Fruit fly (Drosophila melanogaster): ENCODE data around the gene CG32576.
A peak's percentile ranks its signal among the peaks of the same experiment; 100 is the strongest.

CG32576 gene

dm6 chrX:16286083-16286666, 2.2 kb downstream of the CG32576 start, which contains the start of gene UQCR-14 (continued):
- TF ChIP-seq CG17186 (GFP tag; optimal IDR thresholded peaks at IDR 0.05) (peak; percentile 62), Aef1 (GFP tag; IDR thresholded peaks at IDR 0.05) (no peak), Gug (GFP tag; IDR thresholded peaks at IDR 0.05) (peak; percentile 13; the same call in 1 of the 4 replicates), pb (GFP tag; optimal IDR thresholded peaks at IDR 0.05) (no peak), CG31224 (GFP tag; IDR thresholded peaks at IDR 0.05) (0 out of 2 replicates have a peak, but pooled peaks have one; percentile 16), abd-A (tag; optimal IDR thresholded peaks at IDR 0.05) (no peak), Hr51 (GFP tag; optimal IDR thresholded peaks at IDR 0.05) (no peak), H15 (GFP tag; IDR thresholded peaks at IDR 0.05) (no peak), CG3281 (GFP tag; optimal IDR thresholded peaks at IDR 0.05) (peak; percentile 46), dan (GFP tag; IDR thresholded peaks at IDR 0.05) (no peak), Max (GFP tag; optimal IDR thresholded peaks at IDR 0.05) (peak; percentile 7), CG4730 (GFP tag; IDR thresholded peaks at IDR 0.05) (no peak), CG17802 (tag; optimal IDR thresholded peaks at IDR 0.05) (peak; percentile 22), otp (GFP tag; IDR thresholded peaks at IDR 0.05) (no peak), Antp (GFP tag; optimal IDR thresholded peaks at IDR 0.05) (no peak), CG8388 (GFP tag; optimal IDR thresholded peaks at IDR 0.05) (no peak), dati (GFP tag; IDR thresholded peaks at IDR 0.05) (no peak), CG16779 (GFP tag; IDR thresholded peaks at IDR 0.05) (no peak), p53 (GFP tag; optimal IDR thresholded peaks at IDR 0.05) (no peak), CG10654 (GFP tag; optimal IDR thresholded peaks at IDR 0.05) (no peak), Six4 (GFP tag; optimal IDR thresholded peaks at IDR 0.05) (no peak), NFAT (GFP tag; IDR thresholded peaks at IDR 0.05) (peak; percentile 36; the same call in 1 of the 2 replicates), Ets65A (GFP tag) (peak; percentile 67), CG7745 (tag; optimal IDR thresholded peaks at IDR 0.05) (no peak), org-1 (GFP tag; optimal IDR thresholded peaks at IDR 0.05) (no peak), CG1792 (GFP tag; optimal IDR thresholded peaks at IDR 0.05) (no peak), Sin3A (optimal IDR thresholded peaks at IDR 0.05) (peak; percentile 28), klu (GFP tag; IDR thresholded peaks at IDR 0.05) (no peak), CG15011 (GFP tag; optimal IDR thresholded peaks at IDR 0.05) (no peak), zfh2 (GFP tag; optimal IDR thresholded peaks at IDR 0.05) (peak; percentile 4), CG31388 (GFP tag; optimal IDR thresholded peaks at IDR 0.05) (no peak), CG12744 (GFP tag; optimal IDR thresholded peaks at IDR 0.05) (no peak), Rfx (GFP tag; IDR thresholded peaks at IDR 0.05) (peak; percentile 61), chinmo (GFP tag; IDR thresholded peaks at IDR 0.05; ENCODE audit: partially characterized antibody) (peak; percentile 98), gfzf (GFP tag; optimal IDR thresholded peaks at IDR 0.05) (peak; percentile 53), Oli (tag; optimal IDR thresholded peaks at IDR 0.05) (no peak), nerfin-2 (GFP tag; IDR thresholded peaks at IDR 0.05; ENCODE audit: partially characterized antibody) (peak; percentile 96), kah (GFP tag; optimal IDR thresholded peaks at IDR 0.05) (no peak), tio (GFP tag; optimal IDR thresholded peaks at IDR 0.05) (no peak), pho (GFP tag; optimal IDR thresholded peaks at IDR 0.05) (peak; percentile 8), Tbp (GFP tag; optimal IDR thresholded peaks at IDR 0.05) (no peak), prd (optimal IDR thresholded peaks at IDR 0.05) (no peak), prd (GFP tag; IDR thresholded peaks at IDR 0.05) (no peak), Nf-YB (GFP tag; optimal IDR thresholded peaks at IDR 0.05) (no peak), Xbp1 (GFP tag; optimal IDR thresholded peaks at IDR 0.05) (peak; percentile 45), CG17612 (GFP tag; IDR thresholded peaks at IDR 0.05) (no peak), CG12659 (GFP tag; optimal IDR thresholded peaks at IDR 0.05) (peak; percentile 87), CG14965 (GFP tag; optimal IDR thresholded peaks at IDR 0.05; ENCODE audit: borderline replicate concordance) (no peak), Adf1 (GFP tag; IDR thresholded peaks at IDR 0.05) (peak; percentile 34; the same call in 1 of the 2 replicates), CG13296 (GFP tag; optimal IDR thresholded peaks at IDR 0.05) (peak; percentile 44), CG1832 (GFP tag; optimal IDR thresholded peaks at IDR 0.05) (no peak), CG17328 (GFP tag; IDR thresholded peaks at IDR 0.05) (no peak)
